Worm (Caenorhabditis elegans): Measurements from ENCODE around the gene ZK1290.5.

The ZK1290.5 gene

DNA sequence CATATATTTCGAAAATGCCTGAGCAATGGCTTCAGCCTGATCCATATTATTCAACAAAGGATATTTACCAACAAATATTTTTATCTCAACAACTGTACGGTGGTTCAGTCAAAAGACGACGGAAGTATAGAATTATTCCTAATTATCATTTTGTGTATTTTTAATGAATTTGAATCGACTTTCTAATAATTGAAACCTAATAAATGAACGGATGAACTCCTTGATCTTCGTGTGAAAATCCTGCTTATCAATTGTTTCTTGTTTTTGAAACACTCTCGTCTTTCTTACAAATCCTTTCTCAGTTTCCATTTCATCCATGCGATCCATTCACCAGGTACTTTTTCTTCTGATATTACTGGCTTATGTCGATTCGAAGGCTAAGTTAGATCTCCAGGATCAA lies 46.2 kb downstream of the ZK1290.5 start, which contains the start of gene F35D2.1:
TSS of gene F35D2.1 (plus strand) at position 301 of the 400 bp plus-strand sequence.
- TF ChIP-seq M03D4.4 (tag; optimal IDR thresholded peaks at IDR 0.05): no peak
- no peak for TF ChIP-seq nhr-237 (tag; optimal IDR thresholded peaks at IDR 0.05)
- TF ChIP-seq lin-13 (tag; optimal IDR thresholded peaks at IDR 0.05): no peak
- TF ChIP-seq nhr-28 (tag; optimal IDR thresholded peaks at IDR 0.05): no peak
- no peak for TF ChIP-seq lsy-2 (tag; optimal IDR thresholded peaks at IDR 0.05)
- TF ChIP-seq unc-120 (tag; optimal IDR thresholded peaks at IDR 0.05; ENCODE audit: poor library complexity, severe bottlenecking): no peak
- no peak for TF ChIP-seq ces-1 (GFP tag; optimal IDR thresholded peaks at IDR 0.05)
- TF ChIP-seq drap-1 (GFP tag; optimal IDR thresholded peaks at IDR 0.05): no peak
- no peak for TF ChIP-seq tbx-8 (GFP tag; optimal IDR thresholded peaks at IDR 0.05)
- no peak for TF ChIP-seq flh-1 (GFP tag; optimal IDR thresholded peaks at IDR 0.05)
- no peak for TF ChIP-seq ceh-43 (GFP tag; optimal IDR thresholded peaks at IDR 0.05)
- no peak for TF ChIP-seq ceh-39 (tag; optimal IDR thresholded peaks at IDR 0.05)
- TF ChIP-seq nhr-12 (tag; optimal IDR thresholded peaks at IDR 0.05): no peak
- no peak for TF ChIP-seq sem-2 (GFP tag; optimal IDR thresholded peaks at IDR 0.05)
- TF ChIP-seq mab-5 (tag; optimal IDR thresholded peaks at IDR 0.05): no peak
- no peak for TF ChIP-seq pha-4 (tag; optimal IDR thresholded peaks at IDR 0.05)
- TF ChIP-seq cnd-1 (tag; optimal IDR thresholded peaks at IDR 0.05): no peak
- no peak for TF ChIP-seq mls-2 (tag; optimal IDR thresholded peaks at IDR 0.05)
- TF ChIP-seq zip-8 (tag; optimal IDR thresholded peaks at IDR 0.05): no peak

DNA sequence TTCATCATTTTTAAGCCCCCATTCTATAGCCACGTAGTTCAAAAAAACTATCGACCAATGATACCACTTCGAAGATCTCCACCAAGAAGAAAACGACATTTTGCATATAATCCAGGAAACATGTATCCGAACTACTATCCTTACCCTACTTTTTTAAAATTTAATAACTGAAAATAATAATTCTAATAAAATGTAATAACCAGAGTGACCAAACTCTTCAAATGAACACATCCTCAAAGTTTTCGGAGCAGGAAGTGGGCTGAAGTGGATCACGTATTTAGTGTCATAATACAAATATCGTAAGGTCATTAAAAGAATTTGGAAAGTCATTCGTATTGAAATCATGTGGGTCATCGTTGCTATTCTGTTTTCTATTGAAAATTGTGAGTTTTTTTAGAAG lies 48.0 kb downstream of the ZK1290.5 start, which contains the start of gene F35D2.6:
TSS of gene F35D2.6 (plus strand) at position 301 of the 400 bp plus-strand sequence.
- no peak for TF ChIP-seq zip-8 (tag; optimal IDR thresholded peaks at IDR 0.05)
- TF ChIP-seq lsy-2 (tag; optimal IDR thresholded peaks at IDR 0.05): no peak
- TF ChIP-seq mab-5 (tag; optimal IDR thresholded peaks at IDR 0.05): no peak
- TF ChIP-seq flh-1 (GFP tag; optimal IDR thresholded peaks at IDR 0.05): no peak
- no peak for TF ChIP-seq mep-1 (tag; optimal IDR thresholded peaks at IDR 0.05)
- no peak for TF ChIP-seq unc-62 (GFP tag; optimal IDR thresholded peaks at IDR 0.05)
- TF ChIP-seq blmp-1 (tag; optimal IDR thresholded peaks at IDR 0.05): no peak
- TF ChIP-seq nhr-28 (tag; optimal IDR thresholded peaks at IDR 0.05): no peak
- TF ChIP-seq bed-3 (GFP tag; optimal IDR thresholded peaks at IDR 0.05): no peak
- TF ChIP-seq ceh-43 (GFP tag; optimal IDR thresholded peaks at IDR 0.05): no peak

Measured in whole organism, mixed stage, embryonic.